Worm (Caenorhabditis elegans) whole organism, L1 larva: ENCODE data around the gene sup-12.
A peak's percentile ranks its signal among the peaks of the same experiment; 100 is the strongest.

ENCODE experiments used
- C16A3.4 ChIP-seq: fragments of 150-350 bp; optimal IDR thresholded peaks from 2 replicates; lab custom pipeline; 2014; ENCODE audit warnings: missing biosample characterization, missing genetic modification characterization
- C34B4.2 ChIP-seq: sonication (generic microtip); optimal IDR thresholded peaks from 2 replicates; lab custom pipeline; 2017; ENCODE audit warnings: mild to moderate bottlenecking, missing genetic modification characterization, missing compliant biosample characterization
- ama-1 ChIP-seq: fragments of 150-350 bp; optimal IDR thresholded peaks from 2 replicates; lab custom pipeline; 2014
- blmp-1 ChIP-seq: fragments of 150-350 bp; optimal IDR thresholded peaks from 2 replicates; lab custom pipeline; 2014; ENCODE audit warnings: missing biosample characterization, missing genetic modification characterization
- ceh-8 ChIP-seq: fragments of 200-800 bp; sonication (Bioruptor generic); optimal IDR thresholded peaks from 2 replicates; lab custom pipeline; 2018; ENCODE audit warnings: mild to moderate bottlenecking, missing genetic modification characterization, moderate library complexity, missing compliant biosample characterization
- ceh-82 ChIP-seq, 3 experiments: fragments of 150-350 bp in 1 of 3; sonication (generic microtip) in 2 of 3; optimal IDR thresholded peaks; 2 replicates each; lab custom pipeline; 2014 to 2017; ENCODE audit warnings: missing biosample characterization in 3 of 3, missing genetic modification characterization in 3 of 3
- ceh-88 ChIP-seq: fragments of 200-800 bp; sonication (Bioruptor generic); IDR thresholded peaks from 2 replicates; pipeline ENCODE4 v1.3.6; 2022; ENCODE audit warnings: missing genetic modification characterization, missing compliant biosample characterization
- dpl-1 ChIP-seq, 3 experiments: fragments of 150-350 bp in 2 of 3; sonication (generic microtip) in 1 of 3; optimal IDR thresholded peaks; 2 replicates each; lab custom pipeline; 2014 to 2017; ENCODE audit warnings: missing biosample characterization in 3 of 3, missing genetic modification characterization in 3 of 3, missing genetic modification reagents in 3 of 3
- efl-3 ChIP-seq: fragments of 200-800 bp; sonication (Bioruptor generic); optimal IDR thresholded peaks from 2 replicates; lab custom pipeline; 2018; ENCODE audit warnings: mild to moderate bottlenecking, missing genetic modification characterization, missing compliant biosample characterization
- egl-27 ChIP-seq, 2 experiments: fragments of 150-350 bp in 1 of 2; sonication (generic microtip); optimal IDR thresholded peaks; 3 replicates each; lab custom pipeline; 2017 to 2018; ENCODE audit warnings: missing biosample characterization in 2 of 2, missing genetic modification characterization in 2 of 2, missing genetic modification reagents in 2 of 2
- elt-2 ChIP-seq: sonication (generic microtip); optimal IDR thresholded peaks from 2 replicates; lab custom pipeline; 2016; ENCODE audit warnings: missing genetic modification characterization, mild to moderate bottlenecking, inconsistent platforms, missing compliant biosample characterization, missing genetic modification reagents
- ets-5 ChIP-seq: fragments of 200-800 bp; sonication (Bioruptor generic); IDR thresholded peaks from 2 replicates; pipeline ENCODE4 v1.3.6; 2022; ENCODE audit warnings: missing genetic modification characterization, missing compliant biosample characterization
- fkh-10 ChIP-seq: sonication (generic microtip); optimal IDR thresholded peaks from 2 replicates; lab custom pipeline; 2017; ENCODE audit warnings: missing biosample characterization, missing genetic modification reagents, missing genetic modification characterization
- fkh-4 ChIP-seq: sonication (generic microtip); optimal IDR thresholded peaks from 2 replicates; lab custom pipeline; 2016; ENCODE audit warnings: missing compliant biosample characterization, missing genetic modification characterization, borderline replicate concordance
- fkh-8 ChIP-seq: sonication (generic microtip); optimal IDR thresholded peaks from 2 replicates; lab custom pipeline; 2016; ENCODE audit warnings: mild to moderate bottlenecking, missing genetic modification characterization, missing compliant biosample characterization
- fos-1 ChIP-seq: fragments of 150-350 bp; optimal IDR thresholded peaks from 2 replicates; lab custom pipeline; 2014; ENCODE audit warnings: missing biosample characterization, missing genetic modification characterization
- hlh-17 ChIP-seq: fragments of 200-800 bp; sonication (Bioruptor generic); optimal IDR thresholded peaks from 2 replicates; lab custom pipeline; 2018; ENCODE audit warnings: missing genetic modification characterization, mild to moderate bottlenecking, missing compliant biosample characterization, moderate library complexity, borderline replicate concordance
- jun-1 ChIP-seq: fragments of 150-350 bp; optimal IDR thresholded peaks from 2 replicates; lab custom pipeline; 2014; ENCODE audit warnings: missing biosample characterization, missing genetic modification reagents, missing genetic modification characterization
- lin-14 ChIP-seq: fragments of 200-800 bp; sonication (Bioruptor generic); optimal IDR thresholded peaks from 2 replicates; lab custom pipeline; 2018; ENCODE audit warnings: mild to moderate bottlenecking, missing genetic modification characterization, moderate library complexity, missing compliant biosample characterization
- lin-15B ChIP-seq: fragments of 150-350 bp; sonication (generic microtip); optimal IDR thresholded peaks from 3 replicates; lab custom pipeline; 2014; ENCODE audit warnings: missing biosample characterization, missing genetic modification characterization
- lin-35 ChIP-seq, 2 experiments: fragments of 150-350 bp; optimal IDR thresholded peaks; 2 replicates each; lab custom pipeline; 2014; ENCODE audit warnings: missing biosample characterization in 2 of 2, missing genetic modification characterization in 2 of 2, missing genetic modification reagents in 2 of 2
- lin-39 ChIP-seq: fragments of 150-350 bp; optimal IDR thresholded peaks from 2 replicates; lab custom pipeline; 2014; ENCODE audit warnings: missing biosample characterization, missing genetic modification reagents, missing genetic modification characterization
- lir-3 ChIP-seq: sonication (generic microtip); optimal IDR thresholded peaks from 2 replicates; lab custom pipeline; 2016; ENCODE audit warnings: mild to moderate bottlenecking, missing genetic modification characterization, moderate library complexity, missing compliant biosample characterization; ENCODE audit not compliant: poor library complexity
- lsy-2 ChIP-seq, 2 experiments: fragments of 150-350 bp; optimal IDR thresholded peaks; 2 replicates each; lab custom pipeline; 2014; ENCODE audit warnings: missing biosample characterization in 2 of 2, missing genetic modification characterization in 2 of 2
- mab-9 ChIP-seq: fragments of 200-800 bp; sonication (Bioruptor generic); IDR thresholded peaks from 2 replicates; pipeline ENCODE4 v1.3.6; 2022; ENCODE audit warnings: missing genetic modification reagents, missing genetic modification characterization, missing compliant biosample characterization
- mdl-1 ChIP-seq, 2 experiments: fragments of 150-350 bp; optimal IDR thresholded peaks; 2 replicates each; lab custom pipeline; 2014 to 2017; ENCODE audit warnings: missing biosample characterization in 2 of 2, missing genetic modification characterization in 2 of 2, inconsistent platforms in 1 of 2
- mep-1 ChIP-seq: fragments of 150-350 bp; optimal IDR thresholded peaks from 2 replicates; lab custom pipeline; 2014; ENCODE audit warnings: missing biosample characterization, missing genetic modification characterization
- nhr-11 ChIP-seq: fragments of 150-350 bp; optimal IDR thresholded peaks from 2 replicates; lab custom pipeline; 2014; ENCODE audit warnings: missing biosample characterization, missing genetic modification characterization
- nhr-19 ChIP-seq: fragments of 200-800 bp; sonication (Bioruptor generic); conservative IDR thresholded peaks from 2 replicates; pipeline ENCODE4 v1.3.6; 2022; ENCODE audit warnings: missing genetic modification characterization, missing compliant biosample characterization
- nhr-20 ChIP-seq: sonication (generic microtip); optimal IDR thresholded peaks from 2 replicates; lab custom pipeline; 2016; ENCODE audit warnings: mild to moderate bottlenecking, missing genetic modification characterization, missing compliant biosample characterization
- nhr-28 ChIP-seq: fragments of 150-350 bp; optimal IDR thresholded peaks from 2 replicates; lab custom pipeline; 2014; ENCODE audit warnings: missing biosample characterization, missing genetic modification characterization
- nhr-71 ChIP-seq: sonication (generic microtip); optimal IDR thresholded peaks from 2 replicates; lab custom pipeline; 2016; ENCODE audit warnings: mild to moderate bottlenecking, missing genetic modification characterization, moderate library complexity, missing compliant biosample characterization
- nhr-77 ChIP-seq: fragments of 150-350 bp; optimal IDR thresholded peaks from 2 replicates; lab custom pipeline; 2014; ENCODE audit warnings: missing biosample characterization, missing genetic modification characterization
- nhr-84 ChIP-seq: sonication (generic microtip); optimal IDR thresholded peaks from 2 replicates; lab custom pipeline; 2017; ENCODE audit warnings: missing biosample characterization, missing genetic modification characterization
- nhr-90 ChIP-seq: sonication (generic microtip); optimal IDR thresholded peaks from 2 replicates; lab custom pipeline; 2016; ENCODE audit warnings: mild to moderate bottlenecking, missing genetic modification characterization, missing compliant biosample characterization; ENCODE audit not compliant: poor library complexity
- pax-3 ChIP-seq: fragments of 200-800 bp; sonication (Bioruptor generic); optimal IDR thresholded peaks from 2 replicates; lab custom pipeline; 2018; ENCODE audit warnings: mild to moderate bottlenecking, missing genetic modification characterization, moderate library complexity, missing compliant biosample characterization
- skn-1 ChIP-seq: fragments of 150-350 bp; optimal IDR thresholded peaks from 2 replicates; lab custom pipeline; 2014; ENCODE audit warnings: missing biosample characterization, missing genetic modification characterization
- snu-23 ChIP-seq: sonication (generic microtip); optimal IDR thresholded peaks from 2 replicates; lab custom pipeline; 2016; ENCODE audit warnings: missing genetic modification characterization, missing compliant biosample characterization
- sptf-1 ChIP-seq: fragments of 150-350 bp; optimal IDR thresholded peaks from 2 replicates; lab custom pipeline; 2014; ENCODE audit warnings: missing biosample characterization, missing genetic modification characterization
- sup-37 ChIP-seq: fragments of 200-800 bp; sonication (Bioruptor generic); optimal IDR thresholded peaks from 2 replicates; lab custom pipeline; 2018; ENCODE audit warnings: mild to moderate bottlenecking, missing genetic modification characterization, missing compliant biosample characterization
- swsn-7 ChIP-seq: sonication (generic microtip); optimal IDR thresholded peaks from 2 replicates; lab custom pipeline; 2016; ENCODE audit warnings: missing genetic modification characterization, missing compliant biosample characterization
- tbx-2 ChIP-seq: sonication (generic microtip); optimal IDR thresholded peaks from 2 replicates; lab custom pipeline; 2016; ENCODE audit warnings: missing genetic modification characterization, missing compliant biosample characterization
- unc-30 ChIP-seq: sonication (generic microtip); optimal IDR thresholded peaks from 2 replicates; lab custom pipeline; 2017; ENCODE audit warnings: missing biosample characterization, missing genetic modification characterization
- unc-62 ChIP-seq: fragments of 150-350 bp; optimal IDR thresholded peaks from 2 replicates; lab custom pipeline; 2014; ENCODE audit warnings: missing biosample characterization, missing genetic modification reagents, missing genetic modification characterization
- unc-98 ChIP-seq: fragments of 200-800 bp; sonication (Bioruptor generic); IDR thresholded peaks from 2 replicates; pipeline ENCODE4 v1.3.6; 2022; ENCODE audit warnings: missing genetic modification characterization, missing compliant biosample characterization
- vab-15 ChIP-seq: sonication (generic microtip); optimal IDR thresholded peaks from 2 replicates; lab custom pipeline; 2017; ENCODE audit warnings: missing genotype, mild to moderate bottlenecking, missing genetic modification characterization, missing compliant biosample characterization
- xbp-1 ChIP-seq: sonication (generic microtip); optimal IDR thresholded peaks from 2 replicates; lab custom pipeline; 2016; ENCODE audit warnings: missing genetic modification characterization, missing compliant biosample characterization
- zag-1 ChIP-seq: fragments of 150-350 bp; optimal IDR thresholded peaks from 2 replicates; lab custom pipeline; 2014; ENCODE audit warnings: missing biosample characterization, missing genetic modification characterization
- ztf-11 ChIP-seq, 2 experiments: sonication (generic microtip); optimal IDR thresholded peaks; 2 replicates each; lab custom pipeline; 2016 to 2017; ENCODE audit warnings: missing genetic modification characterization in 2 of 2, missing biosample characterization in 1 of 2, missing compliant biosample characterization in 1 of 2

sup-12 gene

ce11 chrX:3944961-3945587 lies 40.7 kb downstream of the sup-12 start (continued):
- peak; percentile 65 for TF ChIP-seq lin-14
- TF ChIP-seq sup-37 (GFP tag; lab: Kevin White, UChicago), result no peak
- TF ChIP-seq nhr-28, result no peak
- no peak for TF ChIP-seq jun-1 (tag; lab: Kevin White, UChicago)
- TF ChIP-seq fkh-8, result peak; percentile 75
- TF ChIP-seq fkh-10 (GFP tag; lab: Kevin White, UChicago), result peak; percentile 18
- TF ChIP-seq lsy-2 (tag; optimal IDR thresholded peaks at IDR 0.05; lab: Kevin White, UChicago), result no peak
- TF ChIP-seq fkh-4, result peak; percentile 31
- TF ChIP-seq nhr-11 (tag; lab: Kevin White, UChicago), result no peak
- no peak for TF ChIP-seq dpl-1 (GFP tag; optimal IDR thresholded peaks at IDR 0.05; lab: Kevin White, UChicago)
- TF ChIP-seq lir-3 (tag; lab: Kevin White, UChicago), result no peak
- TF ChIP-seq lin-15B (tag; lab: Kevin White, UChicago), result no peak
- TF ChIP-seq xbp-1 (tag; lab: Kevin White, UChicago), result no peak
- no peak for TF ChIP-seq lin-39
- TF ChIP-seq fos-1, result no peak
- TF ChIP-seq blmp-1 (tag; lab: Kevin White, UChicago), result no peak
- no peak for TF ChIP-seq hlh-17 (GFP tag; lab: Kevin White, UChicago)
- TF ChIP-seq, all 84 proteins: peak for 9

DNA sequence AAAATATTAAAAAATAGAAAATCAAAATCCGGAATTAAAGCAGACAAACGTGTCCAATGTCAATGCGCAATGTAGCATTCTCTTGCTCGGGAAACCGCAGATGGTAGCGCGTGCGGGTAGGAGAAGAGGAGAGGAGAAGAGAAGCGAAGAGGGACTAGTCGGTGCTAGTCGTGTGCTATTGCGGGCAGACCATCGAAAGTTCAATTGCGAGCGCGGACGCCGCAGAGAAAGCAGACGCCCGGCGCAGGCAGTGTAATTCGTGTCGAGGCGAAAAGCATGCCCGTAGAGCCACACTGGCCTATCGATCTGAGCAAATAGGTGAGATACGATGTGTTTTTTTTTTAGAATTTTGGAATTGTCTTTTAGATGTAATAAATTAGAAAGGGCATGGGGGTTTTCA lies 41.3 kb downstream of the sup-12 start:
- TF ChIP-seq skn-1 (tag; lab: Kevin White, UChicago) (peak; percentile 15), C34B4.2 (tag; lab: Kevin White, UChicago) (no peak), elt-2 (tag; lab: Kevin White, UChicago) (peak; percentile 19), swsn-7 (tag; lab: Kevin White, UChicago) (peak; percentile 59), ceh-8 (GFP tag; lab: Kevin White, UChicago) (peak; percentile 50), nhr-11 (tag; lab: Kevin White, UChicago) (no peak), ztf-11 (tag; optimal IDR thresholded peaks at IDR 0.05; lab: Kevin White, UChicago) (peak in 1 of 2 experiments; percentile 45), lin-35 (GFP tag; optimal IDR thresholded peaks at IDR 0.05; lab: Kevin White, UChicago) (peak in 1 of 2 experiments; percentile 26), ets-5 (GFP tag; lab: Robert Waterston, UW) (no peak), nhr-84 (tag; lab: Kevin White, UChicago) (no peak), ceh-82 (tag; optimal IDR thresholded peaks at IDR 0.05; lab: Kevin White, UChicago) (peak; percentile 3 to 67 (median 43)), unc-98 (GFP tag; lab: Robert Waterston, UW) (no peak), unc-30 (tag; lab: Kevin White, UChicago) (no peak), lsy-2 (tag; optimal IDR thresholded peaks at IDR 0.05; lab: Kevin White, UChicago) (peak in 1 of 2 experiments; percentile 44), mab-9 (GFP tag; lab: Robert Waterston, UW) (0 out of 2 replicates have a peak, but pooled peaks have one; percentile 25), snu-23 (peak; percentile 57), lin-14 (peak; percentile 84), ceh-88 (no peak), sptf-1 (tag; lab: Kevin White, UChicago) (no peak), mep-1 (tag; lab: Kevin White, UChicago) (peak; percentile 14), mdl-1 (tag; optimal IDR thresholded peaks at IDR 0.05; lab: Kevin White, UChicago) (peak in 1 of 2 experiments; percentile 67), nhr-77 (tag; lab: Kevin White, UChicago) (peak; percentile 30), fkh-4 (no peak), tbx-2 (tag; lab: Kevin White, UChicago) (peak; percentile 59), jun-1 (tag; lab: Kevin White, UChicago) (peak; percentile 47), pax-3 (tag; lab: Kevin White, UChicago) (no peak), egl-27 (tag; optimal IDR thresholded peaks at IDR 0.05; lab: Kevin White, UChicago) (no peak), nhr-20 (peak; percentile 29), lir-3 (tag; lab: Kevin White, UChicago) (no peak), nhr-71 (peak; percentile 60), unc-62 (GFP tag; lab: Kevin White, UChicago) (no peak), zag-1 (tag; lab: Kevin White, UChicago) (no peak), sup-37 (GFP tag; lab: Kevin White, UChicago) (peak; percentile 12), vab-15 (tag; lab: Kevin White, UChicago) (no peak), efl-3 (GFP tag; lab: Kevin White, UChicago) (no peak), ama-1 (no peak), fos-1 (no peak), nhr-19 (GFP tag; lab: Robert Waterston, UW) (no peak), C16A3.4 (tag; lab: Kevin White, UChicago) (peak; percentile 23), lin-15B (tag; lab: Kevin White, UChicago) (no peak), nhr-90 (tag; lab: Kevin White, UChicago) (no peak)
